Worm (Caenorhabditis elegans) whole organism, L4 larva: ENCODE results near the gene T15B7.15.

Experiments used
- Y75B8A.6 ChIP-seq: fragments of 200-800 bp; sonication (Bioruptor generic); IDR thresholded peaks from 2 replicates; pipeline ENCODE4 v1.3.6; 2022; ENCODE audit warnings: missing genetic modification reagents, missing genetic modification characterization, missing compliant biosample characterization
- ZK337.2 ChIP-seq: fragments of 200-800 bp; sonication (Bioruptor generic); IDR thresholded peaks from 2 replicates; pipeline ENCODE4 v1.3.6; 2022; ENCODE audit warnings: missing genetic modification reagents, missing genetic modification characterization, missing compliant biosample characterization
- ama-1 ChIP-seq: fragments of 150-350 bp; optimal IDR thresholded peaks from 2 replicates; lab custom pipeline; 2014; ENCODE audit warnings: inconsistent platforms, mixed read lengths
- ceh-28 ChIP-seq: fragments of 150-350 bp; optimal IDR thresholded peaks from 2 replicates; lab custom pipeline; 2014; ENCODE audit warnings: missing biosample characterization, missing genetic modification reagents, missing genetic modification characterization
- daf-8 ChIP-seq: fragments of 200-800 bp; sonication (Bioruptor generic); IDR thresholded peaks from 2 replicates; pipeline ENCODE4 v1.3.6; 2022; ENCODE audit warnings: missing genetic modification characterization, missing compliant biosample characterization
- dve-1 ChIP-seq: sonication (generic microtip); optimal IDR thresholded peaks from 2 replicates; lab custom pipeline; 2017; ENCODE audit warnings: antibody characterized with exemption, mild to moderate bottlenecking, missing genetic modification characterization, missing compliant biosample characterization; ENCODE audit not compliant: insufficient read depth
- lin-29 ChIP-seq: fragments of 200-800 bp; sonication (Bioruptor generic); IDR thresholded peaks from 2 replicates; pipeline ENCODE4 v1.3.6; 2022; ENCODE audit warnings: missing genetic modification reagents, missing genetic modification characterization, missing compliant biosample characterization
- madf-5 ChIP-seq, 2 experiments: fragments of 200-800 bp; sonication (Bioruptor generic); IDR thresholded peaks; 2 replicates each; pipeline ENCODE4 v1.3.6; 2022; ENCODE audit warnings: missing compliant biosample characterization in 2 of 2, missing genetic modification characterization in 2 of 2
- nhr-10 ChIP-seq: fragments of 150-350 bp; optimal IDR thresholded peaks from 2 replicates; lab custom pipeline; 2014; ENCODE audit warnings: missing biosample characterization, missing genetic modification characterization
- nhr-76 ChIP-seq: fragments of 150-350 bp; optimal IDR thresholded peaks from 2 replicates; lab custom pipeline; 2014; ENCODE audit warnings: missing biosample characterization, missing genetic modification characterization
- snpc-1.2 ChIP-seq: fragments of 200-800 bp; sonication (Bioruptor generic); IDR thresholded peaks from 2 replicates; pipeline ENCODE4 v1.3.6; 2022; ENCODE audit warnings: missing genetic modification reagents, missing genetic modification characterization, missing compliant biosample characterization
- unc-62 ChIP-seq, 3 experiments: fragments of 150-350 bp in 1 of 3; sonication (generic microtip); optimal IDR thresholded peaks in 2 of 3; peaks in 1 of 3; 1 replicate in 1 of 3; 2 replicates in 2 of 3; lab custom pipeline; 2014 to 2017; ENCODE audit warnings: missing biosample characterization in 3 of 3, missing genetic modification characterization in 3 of 3, missing genetic modification reagents in 3 of 3, missing genotype in 1 of 3
- zag-1 ChIP-seq: fragments of 150-350 bp; optimal IDR thresholded peaks from 2 replicates; lab custom pipeline; 2014; ENCODE audit warnings: missing biosample characterization, missing genetic modification characterization
- zfp-2 ChIP-seq: sonication (generic microtip); optimal IDR thresholded peaks from 2 replicates; lab custom pipeline; 2016; ENCODE audit warnings: mild to moderate bottlenecking, missing genetic modification characterization, missing compliant biosample characterization

DNA sequence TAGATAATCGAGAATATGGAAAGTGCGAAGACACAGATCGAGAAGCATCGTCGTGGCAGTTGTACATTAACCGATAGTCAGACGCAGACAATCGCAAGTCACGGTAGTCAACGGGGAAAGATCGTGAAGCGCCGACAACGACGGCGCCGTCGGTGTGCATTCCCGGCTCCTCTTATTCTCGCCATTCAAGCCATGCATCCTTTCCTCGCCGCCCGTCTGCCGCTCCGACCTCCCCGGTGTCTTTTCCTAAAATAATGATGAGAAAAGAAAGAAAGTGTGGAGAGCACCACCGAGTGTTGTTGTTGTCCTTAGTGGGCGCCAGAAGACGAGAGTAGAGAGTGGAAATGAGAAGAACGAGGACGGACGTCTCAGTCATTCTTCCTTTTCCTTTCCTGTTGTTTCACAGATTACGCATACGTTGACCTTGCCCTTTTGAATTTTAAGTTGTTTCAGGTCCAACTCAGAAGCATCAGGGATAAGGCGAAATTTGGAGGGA lies 44.7 kb downstream of the T15B7.15 start, which contains the start of gene ZC404.1:
- no peak for TF ChIP-seq lin-29
- no peak for TF ChIP-seq daf-8 (GFP tag; lab: Robert Waterston, UW)
- no peak for TF ChIP-seq ZK337.2 (GFP tag; lab: Robert Waterston, UW)
- TF ChIP-seq dve-1 (tag; lab: Kevin White, UChicago): no peak
- no peak for TF ChIP-seq ceh-28 (tag; lab: Kevin White, UChicago)
- TF ChIP-seq unc-62 (GFP tag; optimal IDR thresholded peaks at IDR 0.05 in 1 of 2; lab: Kevin White, UChicago): no peak
- TF ChIP-seq unc-62 (tag; optimal IDR thresholded peaks at IDR 0.05; lab: Kevin White, UChicago): no peak
- no peak for TF ChIP-seq nhr-10 (tag; lab: Kevin White, UChicago)
- TF ChIP-seq Y75B8A.6 (GFP tag; lab: Robert Waterston, UW): no peak
- no peak for TF ChIP-seq madf-5 (GFP tag; IDR thresholded peaks at IDR 0.05; lab: Robert Waterston, UW)
- no peak for TF ChIP-seq snpc-1.2 (GFP tag; lab: Robert Waterston, UW)
- TF ChIP-seq nhr-76 (tag; lab: Kevin White, UChicago): no peak
- no peak for TF ChIP-seq zfp-2 (tag; lab: Kevin White, UChicago)
- TF ChIP-seq zag-1: no peak
- no peak for TF ChIP-seq ama-1 (lab: Kevin White, UChicago)
